Fruit fly (Drosophila melanogaster) whole organism, prepupa: ENCODE results near the gene Gclm.

ENCODE experiments used
- Blimp-1 ChIP-seq: fragments of 200-800 bp; sonication (Bioruptor generic); optimal IDR thresholded peaks from 3 replicates; lab custom pipeline; 2017; ENCODE audit warnings: missing biosample characterization, missing genetic modification characterization, mild to moderate bottlenecking, moderate library complexity, missing genetic modification reagents
- CG10631 ChIP-seq: fragments of 200-800 bp; sonication (Bioruptor generic); optimal IDR thresholded peaks from 2 replicates; lab custom pipeline; 2016; ENCODE audit warnings: missing biosample characterization, missing genetic modification characterization
- CG10669 ChIP-seq: fragments of 200-800 bp; sonication (Bioruptor generic); optimal IDR thresholded peaks from 3 replicates; lab custom pipeline; 2018; ENCODE audit warnings: missing biosample characterization, mild to moderate bottlenecking, missing genetic modification characterization, moderate library complexity
- CG11294 ChIP-seq: fragments of 200-800 bp; sonication (Bioruptor generic); IDR thresholded peaks from 2 replicates; pipeline ENCODE4 v1.3.6; 2022; ENCODE audit warnings: missing biosample characterization, missing genetic modification characterization
- CG11762 ChIP-seq: fragments of 200-800 bp; sonication (Bioruptor generic); optimal IDR thresholded peaks from 3 replicates; lab custom pipeline; 2016; ENCODE audit warnings: missing biosample characterization, missing genetic modification characterization; ENCODE audit not compliant: insufficient read depth
- CG11902 ChIP-seq: fragments of 200-800 bp; sonication (Bioruptor generic); optimal IDR thresholded peaks from 3 replicates; lab custom pipeline; 2016; ENCODE audit warnings: missing biosample characterization, missing genetic modification characterization
- CG15336 ChIP-seq: fragments of 200-800 bp; sonication (Bioruptor generic); IDR thresholded peaks from 2 replicates; pipeline ENCODE4 v1.3.6; 2022; ENCODE audit warnings: missing biosample characterization, missing genetic modification characterization
- CG1621 ChIP-seq: fragments of 200-800 bp; sonication (Bioruptor generic); optimal IDR thresholded peaks from 3 replicates; lab custom pipeline; 2018; ENCODE audit warnings: missing biosample characterization, mild to moderate bottlenecking, missing genetic modification characterization
- CG16779 ChIP-seq: fragments of 200-800 bp; sonication (Bioruptor generic); optimal IDR thresholded peaks from 3 replicates; lab custom pipeline; 2017; ENCODE audit warnings: missing biosample characterization, mild to moderate bottlenecking, missing genetic modification characterization
- CG3032 ChIP-seq: fragments of 200-800 bp; optimal IDR thresholded peaks from 2 replicates; lab custom pipeline; 2019; ENCODE audit warnings: missing biosample characterization, mild to moderate bottlenecking, missing genetic modification characterization, moderate library complexity
- CG31627 ChIP-seq: fragments of 200-800 bp; sonication (Bioruptor generic); optimal IDR thresholded peaks from 3 replicates; lab custom pipeline; 2016; ENCODE audit warnings: missing biosample characterization, missing genetic modification characterization
- CG32006 ChIP-seq: fragments of 200-800 bp; sonication (Bioruptor generic); optimal IDR thresholded peaks from 3 replicates; lab custom pipeline; 2017; ENCODE audit warnings: missing biosample characterization, mild to moderate bottlenecking, missing genetic modification characterization
- CG34406 ChIP-seq: fragments of 200-800 bp; sonication (Bioruptor generic); optimal IDR thresholded peaks from 3 replicates; lab custom pipeline; 2016; ENCODE audit warnings: missing biosample characterization, missing genetic modification characterization
- CG3919 ChIP-seq: fragments of 200-800 bp; sonication (Bioruptor generic); optimal IDR thresholded peaks from 3 replicates; lab custom pipeline; 2016; ENCODE audit warnings: missing biosample characterization, missing genetic modification characterization
- CG4318 ChIP-seq: fragments of 200-800 bp; sonication (Bioruptor generic); optimal IDR thresholded peaks from 3 replicates; lab custom pipeline; 2017; ENCODE audit warnings: missing biosample characterization, mild to moderate bottlenecking, missing genetic modification characterization
- CG6163 ChIP-seq: fragments of 200-800 bp; sonication (Bioruptor generic); IDR thresholded peaks from 3 replicates; pipeline ENCODE4 v1.3.6; 2022; ENCODE audit warnings: missing biosample characterization, missing genetic modification characterization
- CG6276 ChIP-seq: fragments of 200-800 bp; sonication (Bioruptor generic); optimal IDR thresholded peaks from 2 replicates; lab custom pipeline; 2017; ENCODE audit warnings: missing biosample characterization, mild to moderate bottlenecking, missing genetic modification characterization
- CG6792 ChIP-seq: fragments of 200-800 bp; sonication (Bioruptor generic); optimal IDR thresholded peaks from 3 replicates; lab custom pipeline; 2016; ENCODE audit warnings: missing biosample characterization, missing genetic modification characterization
- CG6808 ChIP-seq: fragments of 200-800 bp; sonication (Bioruptor generic); optimal IDR thresholded peaks from 3 replicates; lab custom pipeline; 2017; ENCODE audit warnings: missing biosample characterization, missing genetic modification characterization, mild to moderate bottlenecking, moderate library complexity, missing genetic modification reagents
- CG6854 ChIP-seq: fragments of 200-800 bp; sonication (Bioruptor generic); optimal IDR thresholded peaks from 2 replicates; lab custom pipeline; 2017; ENCODE audit warnings: missing biosample characterization, mild to moderate bottlenecking, missing genetic modification characterization
- CG8319 ChIP-seq: fragments of 200-800 bp; sonication (Bioruptor generic); optimal IDR thresholded peaks from 3 replicates; lab custom pipeline; 2016; ENCODE audit warnings: missing biosample characterization, missing genetic modification characterization
- CG8632 ChIP-seq: fragments of 200-800 bp; sonication (Bioruptor generic); optimal IDR thresholded peaks from 3 replicates; lab custom pipeline; 2016; ENCODE audit warnings: missing biosample characterization, missing genetic modification characterization
- CG9139 ChIP-seq: fragments of 200-800 bp; sonication (Bioruptor generic); optimal IDR thresholded peaks from 3 replicates; lab custom pipeline; 2017; ENCODE audit warnings: missing biosample characterization, mild to moderate bottlenecking, missing genetic modification characterization
- Eip75B ChIP-seq: fragments of 200-800 bp; sonication (Bioruptor generic); optimal IDR thresholded peaks from 3 replicates; lab custom pipeline; 2016; ENCODE audit warnings: missing biosample characterization, missing genetic modification characterization
- Eip78C ChIP-seq: fragments of 200-800 bp; sonication (Bioruptor generic); peaks from one replicate; lab custom pipeline; 2016; ENCODE audit warnings: missing biosample characterization, missing genetic modification characterization
- Eip93F ChIP-seq: fragments of 200-800 bp; sonication (Bioruptor generic); optimal IDR thresholded peaks from 2 replicates; lab custom pipeline; 2016; ENCODE audit warnings: missing biosample characterization, mild to moderate bottlenecking, missing genetic modification characterization
- Ets21C ChIP-seq: fragments of 200-800 bp; sonication (Bioruptor generic); optimal IDR thresholded peaks from 3 replicates; lab custom pipeline; 2016; ENCODE audit warnings: missing biosample characterization, missing genetic modification characterization
- Ets96B ChIP-seq: fragments of 200-800 bp; optimal IDR thresholded peaks from 2 replicates; lab custom pipeline; 2019; ENCODE audit warnings: missing biosample characterization, mild to moderate bottlenecking, missing genetic modification characterization, moderate library complexity
- Gug ChIP-seq: fragments of 200-800 bp; sonication (Bioruptor generic); IDR thresholded peaks from 2 replicates; pipeline ENCODE4 v1.3.6; 2022; ENCODE audit warnings: missing biosample characterization, missing genetic modification characterization
- Hr39 ChIP-seq: fragments of 200-800 bp; sonication (Bioruptor generic); optimal IDR thresholded peaks from 2 replicates; lab custom pipeline; 2016; ENCODE audit warnings: missing biosample characterization, missing genetic modification characterization
- Hr4 ChIP-seq: fragments of 200-800 bp; sonication (Bioruptor generic); optimal IDR thresholded peaks from 3 replicates; lab custom pipeline; 2016; ENCODE audit warnings: missing biosample characterization, missing genetic modification characterization
- Lpt ChIP-seq: fragments of 200-800 bp; sonication (Bioruptor generic); optimal IDR thresholded peaks from 3 replicates; lab custom pipeline; 2016; ENCODE audit warnings: missing biosample characterization, missing genetic modification characterization
- OdsH ChIP-seq: fragments of 200-800 bp; sonication (Bioruptor generic); optimal IDR thresholded peaks from 3 replicates; lab custom pipeline; 2016; ENCODE audit warnings: missing biosample characterization, missing genetic modification characterization
- Smox ChIP-seq: fragments of 200-800 bp; sonication (Bioruptor generic); optimal IDR thresholded peaks from 3 replicates; lab custom pipeline; 2016; ENCODE audit warnings: missing biosample characterization, missing genetic modification characterization
- Sox102F ChIP-seq: fragments of 200-800 bp; sonication (Bioruptor generic); optimal IDR thresholded peaks from 2 replicates; lab custom pipeline; 2016; ENCODE audit warnings: missing biosample characterization, mild to moderate bottlenecking, missing genetic modification characterization
- Sox15 ChIP-seq: fragments of 200-800 bp; sonication (Bioruptor generic); optimal IDR thresholded peaks from 3 replicates; lab custom pipeline; 2016; ENCODE audit warnings: missing biosample characterization, missing genetic modification characterization
- achi ChIP-seq: fragments of 200-800 bp; sonication (Bioruptor generic); optimal IDR thresholded peaks from 3 replicates; lab custom pipeline; 2016; ENCODE audit warnings: missing biosample characterization, missing genetic modification characterization
- acj6 ChIP-seq: fragments of 200-800 bp; sonication (Bioruptor generic); optimal IDR thresholded peaks from 3 replicates; lab custom pipeline; 2016; ENCODE audit warnings: missing biosample characterization, missing genetic modification characterization
- cyc ChIP-seq: fragments of 200-800 bp; sonication (Bioruptor generic); optimal IDR thresholded peaks from 3 replicates; lab custom pipeline; 2016; ENCODE audit warnings: missing biosample characterization, missing genetic modification characterization
- dsx ChIP-seq: fragments of 200-800 bp; optimal IDR thresholded peaks from 3 replicates; lab custom pipeline; 2019; ENCODE audit warnings: missing biosample characterization, mild to moderate bottlenecking, missing genetic modification characterization, moderate library complexity; ENCODE audit not compliant: poor library complexity, severe bottlenecking
- eg ChIP-seq: fragments of 200-800 bp; sonication (Bioruptor generic); IDR thresholded peaks from 3 replicates; pipeline ENCODE4 v1.3.6; 2022; ENCODE audit warnings: missing biosample characterization, missing genetic modification characterization
- esn ChIP-seq: fragments of 200-800 bp; sonication (Bioruptor generic); optimal IDR thresholded peaks from 2 replicates; lab custom pipeline; 2016; ENCODE audit warnings: missing biosample characterization, mild to moderate bottlenecking, missing genetic modification characterization, moderate library complexity
- fd59A ChIP-seq: fragments of 200-800 bp; sonication (Bioruptor generic); optimal IDR thresholded peaks from 2 replicates; lab custom pipeline; 2017; ENCODE audit warnings: missing biosample characterization, mild to moderate bottlenecking, missing genetic modification characterization, missing genetic modification reagents
- fkh ChIP-seq: fragments of 200-800 bp; sonication (Bioruptor generic); optimal IDR thresholded peaks from 3 replicates; lab custom pipeline; 2017; ENCODE audit warnings: missing biosample characterization, mild to moderate bottlenecking, missing genetic modification characterization, moderate library complexity
- lz ChIP-seq: fragments of 200-800 bp; sonication (Bioruptor generic); optimal IDR thresholded peaks from 3 replicates; lab custom pipeline; 2016; ENCODE audit warnings: missing biosample characterization, missing genetic modification characterization
- net ChIP-seq: fragments of 200-800 bp; sonication (Bioruptor generic); optimal IDR thresholded peaks from 3 replicates; lab custom pipeline; 2016; ENCODE audit warnings: missing biosample characterization, missing genetic modification characterization
- pdm3 ChIP-seq: fragments of 200-800 bp; sonication (Bioruptor generic); optimal IDR thresholded peaks from 3 replicates; lab custom pipeline; 2016; ENCODE audit warnings: missing biosample characterization, missing genetic modification characterization
- salr ChIP-seq, 2 experiments: fragments of 200-800 bp; sonication (Bioruptor generic); optimal IDR thresholded peaks; 3 replicates each; lab custom pipeline; 2016 to 2018; ENCODE audit warnings: missing biosample characterization in 2 of 2, missing genetic modification characterization in 2 of 2, mild to moderate bottlenecking in 1 of 2
- spab ChIP-seq: fragments of 200-800 bp; sonication (Bioruptor generic); optimal IDR thresholded peaks from 2 replicates; lab custom pipeline; 2017; ENCODE audit warnings: missing biosample characterization, mild to moderate bottlenecking, missing genetic modification characterization, missing genetic modification reagents
- ss ChIP-seq, 2 experiments: fragments of 200-800 bp; sonication (Bioruptor generic); optimal IDR thresholded peaks; 2 replicates in 1 of 2; 3 replicates in 1 of 2; lab custom pipeline; 2017 to 2018; ENCODE audit warnings: mild to moderate bottlenecking in 2 of 2, missing biosample characterization in 2 of 2, missing genetic modification characterization in 2 of 2, moderate library complexity in 1 of 2
- svp ChIP-seq: fragments of 200-800 bp; sonication (Bioruptor generic); peaks from one replicate; lab custom pipeline; 2016; ENCODE audit warnings: missing biosample characterization, missing genetic modification characterization
- topi ChIP-seq: fragments of 200-800 bp; sonication (Bioruptor generic); optimal IDR thresholded peaks from 3 replicates; lab custom pipeline; 2016; ENCODE audit warnings: missing biosample characterization, missing genetic modification characterization

The Gclm gene

dm6 chr3R:22686336-22686874 is at the start of gene Gclm, which contains the start of gene CG17625:
Gene Gclm (minus strand): TSS chr3R:22686510.
Gene CG17625 (plus strand): TSS chr3R:22686849.
- peak; percentile 56 for TF ChIP-seq net
- TF ChIP-seq OdsH (GFP tag; lab: Kevin White, UChicago): no peak
- peak; percentile 57 for TF ChIP-seq dsx (GFP tag; lab: Kevin White, UChicago)
- no peak for TF ChIP-seq CG11762 (GFP tag; lab: Kevin White, UChicago)
- TF ChIP-seq Hr4: no peak
- peak; percentile 36 for TF ChIP-seq cyc (GFP tag; lab: Kevin White, UChicago)
- no peak; the same call in 1 of the 2 replicates for TF ChIP-seq CG15336 (GFP tag; lab: Robert Waterston, UW)
- TF ChIP-seq Eip75B (GFP tag; lab: Kevin White, UChicago): peak; percentile 39
- no peak for TF ChIP-seq fd59A (GFP tag; lab: Kevin White, UChicago)
- TF ChIP-seq Hr39 (GFP tag; lab: Kevin White, UChicago): no peak
- TF ChIP-seq lz: peak; percentile 48
- peak; percentile 56 for TF ChIP-seq eg
- TF ChIP-seq CG11294 (GFP tag; lab: Robert Waterston, UW): no peak
- peak; percentile 51 for TF ChIP-seq CG3919 (GFP tag; lab: Kevin White, UChicago)
- no peak for TF ChIP-seq salr (GFP tag; optimal IDR thresholded peaks at IDR 0.05; lab: Kevin White, UChicago)
- TF ChIP-seq Ets96B (tag; lab: Kevin White, UChicago): peak; percentile 14
- peak; percentile 50 for TF ChIP-seq CG10631 (GFP tag; lab: Kevin White, UChicago)
- TF ChIP-seq CG34406: peak; percentile 36
- no peak for TF ChIP-seq CG8319
- TF ChIP-seq CG3032 (tag; lab: Kevin White, UChicago): peak; percentile 27
- no peak for TF ChIP-seq CG32006 (GFP tag; lab: Kevin White, UChicago)
- TF ChIP-seq Gug: no peak
- TF ChIP-seq CG6808 (GFP tag; lab: Kevin White, UChicago): no peak
- TF ChIP-seq Smox: no peak
- TF ChIP-seq CG31627 (GFP tag; lab: Kevin White, UChicago): peak; percentile 33
- peak; percentile 11 for TF ChIP-seq CG1621
- TF ChIP-seq Eip93F: peak; percentile 42
- TF ChIP-seq CG6792: peak; percentile 37
- no peak for TF ChIP-seq Ets21C
- TF ChIP-seq CG6854 (GFP tag; lab: Kevin White, UChicago): peak; percentile 73
- peak; percentile 90 for TF ChIP-seq achi
- no peak for TF ChIP-seq Blimp-1
- peak; percentile 56 for TF ChIP-seq Sox102F (GFP tag; lab: Kevin White, UChicago)
- TF ChIP-seq fkh (GFP tag; lab: Kevin White, UChicago): peak; percentile 4
- peak; percentile 42 to 56 for TF ChIP-seq ss (GFP tag; optimal IDR thresholded peaks at IDR 0.05; lab: Kevin White, UChicago)
- no peak for TF ChIP-seq Lpt (GFP tag; lab: Kevin White, UChicago)
- TF ChIP-seq esn (GFP tag; lab: Kevin White, UChicago): peak; percentile 67
- TF ChIP-seq CG16779 (tag; lab: Kevin White, UChicago): no peak
- TF ChIP-seq Sox15: no peak
- TF ChIP-seq acj6 (GFP tag; lab: Kevin White, UChicago): peak; percentile 20
- no peak for TF ChIP-seq CG6276
- peak; percentile 47; the same call in 2 of the 3 replicates for TF ChIP-seq CG6163 (GFP tag; lab: Robert Waterston, UW)
- peak; percentile 1 for TF ChIP-seq CG8632 (GFP tag; lab: Kevin White, UChicago)
- TF ChIP-seq CG4318 (GFP tag; lab: Kevin White, UChicago): no peak
- TF ChIP-seq Eip78C (GFP tag; lab: Kevin White, UChicago): no peak
- TF ChIP-seq pdm3 (GFP tag; lab: Kevin White, UChicago): peak; percentile 56
- TF ChIP-seq CG11902 (GFP tag; lab: Kevin White, UChicago): no peak
- peak; percentile 45 for TF ChIP-seq topi (GFP tag; lab: Kevin White, UChicago)
- peak; percentile 81 for TF ChIP-seq svp (GFP tag; lab: Kevin White, UChicago)
- peak; percentile 35 for TF ChIP-seq CG9139 (GFP tag; lab: Kevin White, UChicago)
- TF ChIP-seq CG10669 (GFP tag; lab: Kevin White, UChicago): no peak
- no peak for TF ChIP-seq spab
